Fruit fly (Drosophila melanogaster): ENCODE data around the gene CG33995.

The CG33995 gene

DNA sequence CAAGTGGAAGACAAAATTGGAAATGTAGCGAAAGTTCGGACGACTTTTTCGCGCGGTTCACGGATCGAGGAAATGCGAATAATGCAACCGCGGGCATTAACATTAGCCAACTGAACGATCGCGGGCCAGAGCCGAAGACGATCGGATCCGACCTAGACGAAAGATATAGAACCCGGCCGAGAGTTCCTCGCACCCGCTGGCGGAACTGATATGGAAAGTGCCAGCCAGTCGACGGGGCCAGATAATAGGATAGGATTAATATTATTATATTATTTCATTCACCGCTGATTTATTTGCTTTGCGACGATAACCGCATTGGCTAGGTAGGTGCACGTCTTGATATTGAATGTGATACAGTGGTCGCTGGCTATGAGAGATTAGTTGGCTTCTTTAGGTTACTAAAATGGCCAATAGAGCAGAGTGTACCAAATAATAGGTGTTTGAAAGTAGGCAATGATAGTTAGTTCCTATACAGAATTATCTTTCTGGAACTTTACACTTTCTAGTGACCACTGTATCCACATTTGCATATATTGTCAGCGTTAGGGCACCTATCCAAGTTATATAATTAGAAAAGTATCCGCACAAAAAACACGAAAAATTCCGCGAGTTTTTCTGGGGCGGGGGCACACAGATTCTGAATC lies 43.6 kb upstream of the CG33995 start (continued):
- no peak for TF ChIP-seq jigr1 (GFP tag; IDR thresholded peaks at IDR 0.05)
- TF ChIP-seq zf30C (GFP tag; optimal IDR thresholded peaks at IDR 0.05): no peak
- TF ChIP-seq Ravus (GFP tag; IDR thresholded peaks at IDR 0.05): no peak; the same call in 1 of the 2 replicates
- no peak for TF ChIP-seq CG7963 (GFP tag; IDR thresholded peaks at IDR 0.05; ENCODE audit: partially characterized antibody)
- peak; percentile 42 for TF ChIP-seq tup (GFP tag; optimal IDR thresholded peaks at IDR 0.05)
- peak; percentile 62 for TF ChIP-seq nmo (GFP tag; optimal IDR thresholded peaks at IDR 0.05)
- peak; percentile 71 for TF ChIP-seq CG11456 (GFP tag; IDR thresholded peaks at IDR 0.05)
- peak; percentile 74 for TF ChIP-seq phol (tag; optimal IDR thresholded peaks at IDR 0.05)
- no peak for TF ChIP-seq da (GFP tag; optimal IDR thresholded peaks at IDR 0.05)
- peak; percentile 73 for TF ChIP-seq CG9932 (GFP tag; IDR thresholded peaks at IDR 0.05)
- no peak for TF ChIP-seq Jarid2 (GFP tag; optimal IDR thresholded peaks at IDR 0.05)
- peak; percentile 67 for TF ChIP-seq MTF-1 (GFP tag; optimal IDR thresholded peaks at IDR 0.05; ENCODE audit: borderline replicate concordance)
- TF ChIP-seq seq (GFP tag; IDR thresholded peaks at IDR 0.05): peak; percentile 44; the same call in 1 of the 2 replicates
- peak; percentile 40 for TF ChIP-seq CG12659 (GFP tag; optimal IDR thresholded peaks at IDR 0.05)
- no peak for TF ChIP-seq yki (optimal IDR thresholded peaks at IDR 0.05)
- TF ChIP-seq CG14441 (GFP tag; IDR thresholded peaks at IDR 0.05): peak; percentile 78
- peak; percentile 30 for TF ChIP-seq CG17829 (tag; optimal IDR thresholded peaks at IDR 0.05)
- peak; percentile 25 for TF ChIP-seq CG15514 (GFP tag; optimal IDR thresholded peaks at IDR 0.05)
- peak; percentile 28 for TF ChIP-seq CG10274 (GFP tag; optimal IDR thresholded peaks at IDR 0.05)
- TF ChIP-seq row (GFP tag; IDR thresholded peaks at IDR 0.05): peak; percentile 80
- TF ChIP-seq Hr51 (GFP tag; optimal IDR thresholded peaks at IDR 0.05): peak; percentile 36 to 64
- TF ChIP-seq CG7745 (tag; optimal IDR thresholded peaks at IDR 0.05): no peak
- TF ChIP-seq ttk (GFP tag; IDR thresholded peaks at IDR 0.05): peak; percentile 72; the same call in 1 of the 2 replicates
- no peak for TF ChIP-seq CG8290 (GFP tag; optimal IDR thresholded peaks at IDR 0.05)
- TF ChIP-seq CG8290 (tag; optimal IDR thresholded peaks at IDR 0.05): peak; percentile 75 to 90
- peak; percentile 45 for TF ChIP-seq CG17568 (GFP tag; optimal IDR thresholded peaks at IDR 0.05)
- no peak for TF ChIP-seq CG16813 (GFP tag; IDR thresholded peaks at IDR 0.05; ENCODE audit: partially characterized antibody)
- TF ChIP-seq ara (GFP tag; IDR thresholded peaks at IDR 0.05): peak; percentile 78
- peak; percentile 47 for TF ChIP-seq shn (GFP tag; optimal IDR thresholded peaks at IDR 0.05)
- no peak for TF ChIP-seq CG17912 (GFP tag; optimal IDR thresholded peaks at IDR 0.05)
- TF ChIP-seq run (tag; optimal IDR thresholded peaks at IDR 0.05): no peak
- TF ChIP-seq aop (GFP tag; IDR thresholded peaks at IDR 0.05): 0 out of 2 replicates have a peak, but pooled peaks have one; percentile 23
- no peak for TF ChIP-seq dm (GFP tag; optimal IDR thresholded peaks at IDR 0.05)
- TF ChIP-seq trem (tag; optimal IDR thresholded peaks at IDR 0.05): peak; percentile 24
- TF ChIP-seq tna (GFP tag; IDR thresholded peaks at IDR 0.05; ENCODE audit: partially characterized antibody): no peak
- TF ChIP-seq tll (GFP tag; optimal IDR thresholded peaks at IDR 0.05): no peak
- no peak for TF ChIP-seq CG14860 (GFP tag; IDR thresholded peaks at IDR 0.05; ENCODE audit: partially characterized antibody)
- TF ChIP-seq gcm2 (GFP tag; optimal IDR thresholded peaks at IDR 0.05): no peak
- peak; percentile 42 for TF ChIP-seq CG34376 (GFP tag; optimal IDR thresholded peaks at IDR 0.05)
- TF ChIP-seq Dfd (GFP tag; optimal IDR thresholded peaks at IDR 0.05): no peak
- TF ChIP-seq fd96Cb (tag; optimal IDR thresholded peaks at IDR 0.05): peak; percentile 76
- TF ChIP-seq crol (GFP tag; IDR thresholded peaks at IDR 0.05): no peak
- no peak for TF ChIP-seq Abd-B (GFP tag; optimal IDR thresholded peaks at IDR 0.05)
- 0 out of 2 replicates have a peak, but pooled peaks have one; percentile 34 for TF ChIP-seq GATAe (GFP tag; conservative IDR thresholded peaks at IDR 0.05)
- TF ChIP-seq bigmax (GFP tag; optimal IDR thresholded peaks at IDR 0.05): no peak
- TF ChIP-seq CG5245 (GFP tag; optimal IDR thresholded peaks at IDR 0.05): peak; percentile 51
- peak; percentile 70 for TF ChIP-seq CG30431 (GFP tag; optimal IDR thresholded peaks at IDR 0.05)
- no peak for TF ChIP-seq CG17802 (tag; optimal IDR thresholded peaks at IDR 0.05)
- TF ChIP-seq Hr3 (GFP tag; optimal IDR thresholded peaks at IDR 0.05): peak; percentile 46
- TF ChIP-seq CG8478 (optimal IDR thresholded peaks at IDR 0.05): no peak

Data from whole organism, embryonic.